Fruit fly (Drosophila melanogaster) whole organism, embryonic: Measurements from ENCODE around the gene CG34049.

Experiments used
- ATbp ChIP-seq: fragments of 200-800 bp; sonication (Bioruptor generic); optimal IDR thresholded peaks from 2 replicates; lab custom pipeline; 2017; ENCODE audit warnings: missing biosample characterization, mild to moderate bottlenecking, missing genetic modification characterization, missing genetic modification reagents
- Ada2b ChIP-seq: fragments of 200-800 bp; sonication (Bioruptor generic); IDR thresholded peaks from 2 replicates; pipeline ENCODE4 v1.3.6; 2022; ENCODE audit warnings: missing biosample characterization, missing genetic modification characterization
- B-H1 ChIP-seq: fragments of 200-800 bp; sonication (Bioruptor generic); IDR thresholded peaks from 3 replicates; pipeline ENCODE4 v1.3.6; 2022; ENCODE audit warnings: missing biosample characterization, missing genetic modification characterization
- Bgb ChIP-seq: fragments of 200-800 bp; sonication (Bioruptor generic); IDR thresholded peaks from 2 replicates; pipeline ENCODE4 v1.3.6; 2022; ENCODE audit warnings: missing biosample characterization, missing genetic modification characterization; ENCODE audit not compliant: partially characterized antibody
- Bteb2 ChIP-seq: fragments of 200-800 bp; sonication (Bioruptor generic); optimal IDR thresholded peaks from 2 replicates; lab custom pipeline; 2016; ENCODE audit warnings: missing biosample characterization, missing genetic modification characterization
- CG10147 ChIP-seq: fragments of 200-800 bp; sonication (Bioruptor generic); optimal IDR thresholded peaks from 2 replicates; lab custom pipeline; 2019; ENCODE audit warnings: missing biosample characterization, mild to moderate bottlenecking, missing genetic modification characterization, moderate library complexity
- CG1024 ChIP-seq: fragments of 200-800 bp; sonication (Bioruptor generic); IDR thresholded peaks from 2 replicates; pipeline ENCODE4 v1.3.6; 2022; ENCODE audit warnings: missing biosample characterization, missing genetic modification characterization
- CG10654 ChIP-seq: fragments of 200-800 bp; sonication (Bioruptor generic); optimal IDR thresholded peaks from 2 replicates; lab custom pipeline; 2016; ENCODE audit warnings: missing biosample characterization, missing genetic modification characterization
- CG11456 ChIP-seq: fragments of 200-800 bp; sonication (Bioruptor generic); IDR thresholded peaks from 3 replicates; pipeline ENCODE4 v1.3.6; 2022; ENCODE audit warnings: missing biosample characterization, missing genetic modification characterization
- CG11723 ChIP-seq: fragments of 200-800 bp; sonication (Bioruptor generic); optimal IDR thresholded peaks from 2 replicates; lab custom pipeline; 2017; ENCODE audit warnings: missing biosample characterization, mild to moderate bottlenecking, missing genetic modification characterization
- CG12155 ChIP-seq: fragments of 200-800 bp; sonication (Bioruptor generic); optimal IDR thresholded peaks from 3 replicates; lab custom pipeline; 2016; ENCODE audit warnings: missing biosample characterization, missing genetic modification characterization
- CG1233 ChIP-seq: fragments of 200-800 bp; sonication (Bioruptor generic); optimal IDR thresholded peaks from 4 replicates; lab custom pipeline; 2018; ENCODE audit warnings: missing biosample characterization, mild to moderate bottlenecking, missing genetic modification characterization
- CG13624 ChIP-seq: fragments of 200-800 bp; sonication (Bioruptor generic); optimal IDR thresholded peaks from 2 replicates; lab custom pipeline; 2016; ENCODE audit warnings: missing biosample characterization, missing genetic modification characterization
- CG13775 ChIP-seq: fragments of 200-800 bp; sonication (Bioruptor generic); optimal IDR thresholded peaks from 3 replicates; lab custom pipeline; 2017; ENCODE audit warnings: missing biosample characterization, mild to moderate bottlenecking, missing genetic modification characterization
- CG15073 ChIP-seq: fragments of 200-800 bp; sonication (Bioruptor generic); optimal IDR thresholded peaks from 2 replicates; lab custom pipeline; 2016; ENCODE audit warnings: missing biosample characterization, missing genetic modification characterization
- CG17359 ChIP-seq: fragments of 200-800 bp; sonication (Bioruptor generic); optimal IDR thresholded peaks from 3 replicates; lab custom pipeline; 2018; ENCODE audit warnings: missing biosample characterization, mild to moderate bottlenecking, missing genetic modification characterization, moderate library complexity
- CG17568 ChIP-seq: fragments of 200-800 bp; sonication (Bioruptor generic); optimal IDR thresholded peaks from 2 replicates; lab custom pipeline; 2018; ENCODE audit warnings: missing biosample characterization, mild to moderate bottlenecking, missing genetic modification characterization, moderate library complexity
- CG1832 ChIP-seq: fragments of 200-800 bp; sonication (Bioruptor generic); optimal IDR thresholded peaks from 2 replicates; lab custom pipeline; 2017; ENCODE audit warnings: missing biosample characterization, mild to moderate bottlenecking, missing genetic modification characterization, inconsistent platforms
- CG30403 ChIP-seq: fragments of 200-800 bp; sonication (Bioruptor generic); optimal IDR thresholded peaks from 3 replicates; lab custom pipeline; 2016; ENCODE audit warnings: missing biosample characterization, missing genetic modification characterization
- CG30431 ChIP-seq: fragments of 200-800 bp; sonication (Bioruptor generic); optimal IDR thresholded peaks from 2 replicates; lab custom pipeline; 2017; ENCODE audit warnings: missing biosample characterization, missing genetic modification characterization
- CG32767 ChIP-seq: fragments of 200-800 bp; sonication (Bioruptor generic); IDR thresholded peaks from 2 replicates; pipeline ENCODE4 v1.3.6; 2022; ENCODE audit warnings: missing biosample characterization, missing genetic modification characterization
- CG3847 ChIP-seq: fragments of 200-800 bp; sonication (Bioruptor generic); IDR thresholded peaks from 2 replicates; pipeline ENCODE4 v1.3.6; 2022; ENCODE audit warnings: missing biosample characterization, missing genetic modification characterization
- CG7987 ChIP-seq: fragments of 200-800 bp; sonication (Bioruptor generic); optimal IDR thresholded peaks from 2 replicates; lab custom pipeline; 2018; ENCODE audit warnings: missing biosample characterization, mild to moderate bottlenecking, missing genetic modification characterization, moderate library complexity
- CG8290 ChIP-seq, 3 experiments: fragments of 200-800 bp; sonication (Bioruptor generic); optimal IDR thresholded peaks; 2 replicates each; lab custom pipeline; 2016 to 2019; ENCODE audit warnings: missing biosample characterization in 3 of 3, missing genetic modification characterization in 3 of 3, mild to moderate bottlenecking in 2 of 3, moderate library complexity in 1 of 3
- CG9609 ChIP-seq: fragments of 200-800 bp; sonication (Bioruptor generic); optimal IDR thresholded peaks from 3 replicates; lab custom pipeline; 2016; ENCODE audit warnings: missing biosample characterization, missing genetic modification characterization
- Dip3 ChIP-seq: fragments of 200-800 bp; sonication (Bioruptor generic); optimal IDR thresholded peaks from 3 replicates; lab custom pipeline; 2016; ENCODE audit warnings: missing biosample characterization, missing genetic modification characterization
- Elba2 ChIP-seq: fragments of 200-800 bp; sonication (Bioruptor generic); optimal IDR thresholded peaks from 3 replicates; lab custom pipeline; 2016; ENCODE audit warnings: missing biosample characterization, missing genetic modification characterization
- Lim3 ChIP-seq: fragments of 200-800 bp; sonication (Bioruptor generic); IDR thresholded peaks from 2 replicates; pipeline ENCODE4 v1.3.6; 2022; ENCODE audit warnings: missing biosample characterization, missing genetic modification characterization
- Myb ChIP-seq: fragments of 200-800 bp; sonication (Bioruptor generic); optimal IDR thresholded peaks from 2 replicates; lab custom pipeline; 2016; ENCODE audit warnings: missing biosample characterization, missing genetic modification characterization
- Nf-YB ChIP-seq: fragments of 200-800 bp; sonication (Bioruptor generic); optimal IDR thresholded peaks from 3 replicates; lab custom pipeline; 2019; ENCODE audit warnings: missing biosample characterization, mild to moderate bottlenecking, missing genetic modification characterization, moderate library complexity
- Poxn ChIP-seq: fragments of 200-800 bp; sonication (Bioruptor generic); IDR thresholded peaks from 2 replicates; pipeline ENCODE4 v1.3.6; 2022; ENCODE audit warnings: missing biosample characterization, missing genetic modification characterization
- Ravus ChIP-seq: fragments of 200-800 bp; sonication (Bioruptor generic); IDR thresholded peaks from 2 replicates; pipeline ENCODE4 v1.3.6; 2022; ENCODE audit warnings: missing biosample characterization, missing genetic modification characterization
- Spps ChIP-seq: fragments of 200-800 bp; sonication (Bioruptor generic); optimal IDR thresholded peaks from 2 replicates; lab custom pipeline; 2018; ENCODE audit warnings: missing biosample characterization, mild to moderate bottlenecking, missing genetic modification characterization
- Sry-δ ChIP-seq: fragments of 200-800 bp; sonication (Bioruptor generic); optimal IDR thresholded peaks from 2 replicates; lab custom pipeline; 2016; ENCODE audit warnings: missing biosample characterization, missing genetic modification characterization
- Vsx1 ChIP-seq: fragments of 200-800 bp; sonication (Bioruptor generic); optimal IDR thresholded peaks from 2 replicates; lab custom pipeline; 2017; ENCODE audit warnings: missing biosample characterization, mild to moderate bottlenecking, missing genetic modification characterization, missing genetic modification reagents
- chn ChIP-seq: fragments of 200-800 bp; sonication (Bioruptor generic); optimal IDR thresholded peaks from 2 replicates; lab custom pipeline; 2016; ENCODE audit warnings: missing biosample characterization, missing genetic modification characterization
- emc ChIP-seq: fragments of 200-800 bp; sonication (Bioruptor generic); optimal IDR thresholded peaks from 2 replicates; lab custom pipeline; 2016; ENCODE audit warnings: missing biosample characterization, missing genetic modification characterization
- ham ChIP-seq: fragments of 200-800 bp; sonication (Bioruptor generic); IDR thresholded peaks from 2 replicates; pipeline ENCODE4 v1.3.6; 2022; ENCODE audit warnings: missing biosample characterization, missing genetic modification characterization
- maf-S ChIP-seq: fragments of 200-800 bp; sonication (Bioruptor generic); optimal IDR thresholded peaks from 2 replicates; lab custom pipeline; 2016; ENCODE audit warnings: missing biosample characterization, missing genetic modification characterization
- pan ChIP-seq, 4 experiments: fragments of >200 bp in 3 of 4; fragments of 200-800 bp in 1 of 4; sonication (Bioruptor generic) in 1 of 4; optimal IDR thresholded peaks in 3 of 4; IDR thresholded peaks in 1 of 4; 2 replicates each; pipeline versions ENCODE4 v1.3.6 to Lab custom; 2017 to 2022; ENCODE audit warnings: missing biosample characterization in 2 of 4, missing genetic modification characterization in 2 of 4, mixed read lengths in 1 of 4
- ranshi ChIP-seq: fragments of 200-800 bp; sonication (Bioruptor generic); IDR thresholded peaks from 2 replicates; pipeline ENCODE4 v1.3.6; 2022; ENCODE audit warnings: missing biosample characterization, missing genetic modification characterization
- sd ChIP-seq: fragments of 200-800 bp; sonication (Bioruptor generic); optimal IDR thresholded peaks from 3 replicates; lab custom pipeline; 2018; ENCODE audit warnings: missing biosample characterization, mild to moderate bottlenecking, missing genetic modification characterization, moderate library complexity
- sob ChIP-seq: fragments of 200-800 bp; sonication (Bioruptor generic); IDR thresholded peaks from 2 replicates; pipeline ENCODE4 v1.3.6; 2022; ENCODE audit warnings: missing biosample characterization, missing genetic modification characterization
- tap ChIP-seq: fragments of 200-800 bp; optimal IDR thresholded peaks from 3 replicates; lab custom pipeline; 2019; ENCODE audit warnings: missing biosample characterization, mild to moderate bottlenecking, missing genetic modification characterization, moderate library complexity
- toy ChIP-seq: fragments of 200-800 bp; sonication (Bioruptor generic); IDR thresholded peaks from 2 replicates; pipeline ENCODE4 v1.3.6; 2022; ENCODE audit warnings: missing biosample characterization, missing genetic modification characterization
- unc-4 ChIP-seq: fragments of 200-800 bp; sonication (Bioruptor generic); IDR thresholded peaks from 2 replicates; pipeline ENCODE4 v1.3.6; 2022; ENCODE audit warnings: missing biosample characterization, missing genetic modification characterization; ENCODE audit not compliant: partially characterized antibody
- unpg ChIP-seq: fragments of 200-800 bp; sonication (Bioruptor generic); optimal IDR thresholded peaks from 3 replicates; lab custom pipeline; 2018; ENCODE audit warnings: missing biosample characterization, mild to moderate bottlenecking, missing genetic modification characterization, moderate library complexity
- vvl ChIP-seq: fragments of 200-800 bp; sonication (Bioruptor generic); IDR thresholded peaks from 2 replicates; pipeline ENCODE4 v1.3.6; 2022; ENCODE audit warnings: missing biosample characterization, missing genetic modification characterization

CG34049 gene

DNA sequence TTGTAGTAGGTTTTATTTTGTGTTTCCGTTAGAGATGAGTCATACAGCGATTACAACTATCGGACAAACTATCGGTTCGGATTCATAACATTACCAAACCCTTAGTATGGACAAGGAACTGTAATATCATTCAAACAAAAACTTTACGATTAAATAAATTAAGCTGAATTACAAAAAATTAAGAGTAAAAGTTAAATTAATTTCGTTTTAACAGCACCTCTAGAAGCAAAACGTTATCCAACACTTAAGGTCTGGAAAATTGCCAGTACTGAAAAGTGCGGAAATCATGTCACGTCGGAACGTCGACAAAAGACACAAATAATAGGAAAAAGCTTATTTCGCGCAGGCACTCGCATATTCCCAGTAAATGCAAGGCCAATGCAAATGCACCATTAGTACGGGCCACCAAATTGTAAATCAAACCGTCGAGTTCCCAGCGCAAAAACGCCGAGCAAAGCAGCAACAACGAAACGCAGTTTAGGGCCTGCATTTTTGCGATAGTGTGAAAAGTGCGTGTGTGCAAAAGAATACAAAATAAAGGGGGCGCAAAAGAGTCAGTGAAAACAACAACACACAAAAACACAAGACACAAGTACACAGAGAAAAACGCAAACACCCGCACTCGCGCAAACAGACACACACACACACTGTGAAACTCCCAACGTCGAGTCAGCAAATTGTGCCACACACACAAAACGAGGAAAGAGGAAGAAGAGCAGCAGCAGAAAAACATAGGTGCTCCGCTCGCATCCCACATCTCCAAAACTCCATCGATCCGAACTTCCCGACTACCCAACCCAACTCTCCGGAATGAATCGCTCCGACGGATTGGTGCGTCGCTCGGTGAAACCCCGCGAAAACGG is 38.6 kb downstream of the CG34049 start, which contains the start of the genes CG15387 and sau (continued):
- peak; percentile 46 for TF ChIP-seq Ravus (GFP tag; lab: Robert Waterston, UW)
- TF ChIP-seq CG13624 (GFP tag; lab: Kevin White, UChicago) = peak; percentile 92
- TF ChIP-seq Spps (tag; lab: Kevin White, UChicago) = peak; percentile 78
- peak; percentile 63 for TF ChIP-seq CG7987 (GFP tag; lab: Kevin White, UChicago)
- peak; percentile 80 for TF ChIP-seq Myb (GFP tag; lab: Kevin White, UChicago)
- TF ChIP-seq Vsx1 = peak; percentile 76
- TF ChIP-seq ham = no peak
- TF ChIP-seq CG1024 (GFP tag; lab: Robert Waterston, UW) = peak; percentile 66
- peak; percentile 64 for TF ChIP-seq Nf-YB (GFP tag; lab: Kevin White, UChicago)
- peak; percentile 66 for TF ChIP-seq Ada2b (GFP tag; lab: Robert Waterston, UW)
- TF ChIP-seq CG30403 (GFP tag; lab: Kevin White, UChicago) = peak; percentile 94
- TF ChIP-seq CG30431 (GFP tag; lab: Kevin White, UChicago) = peak; percentile 50
- peak; percentile 89 for TF ChIP-seq maf-S (GFP tag; lab: Kevin White, UChicago)
- peak; percentile 93 for TF ChIP-seq sob (GFP tag; lab: Robert Waterston, UW)
- TF ChIP-seq CG17359 (tag; lab: Kevin White, UChicago) = peak; percentile 84
- TF ChIP-seq CG11456 (GFP tag; lab: Robert Waterston, UW) = peak; percentile 84
- peak; percentile 93 for TF ChIP-seq chn
- peak; percentile 85 for TF ChIP-seq CG32767
- TF ChIP-seq ATbp (GFP tag; lab: Kevin White, UChicago) = peak; percentile 56
- peak; percentile 87 for TF ChIP-seq CG10654 (GFP tag; lab: Kevin White, UChicago)
- peak; percentile 65; the same call in 1 of the 2 replicates for TF ChIP-seq toy (GFP tag; lab: Robert Waterston, UW)
- peak; percentile 73 for TF ChIP-seq CG11723 (GFP tag; lab: Kevin White, UChicago)
- TF ChIP-seq CG9609 (GFP tag; lab: Kevin White, UChicago) = peak; percentile 91
- peak; percentile 68 for TF ChIP-seq sd (tag; lab: Kevin White, UChicago)
- peak; percentile 97 for TF ChIP-seq Sry-δ
- peak; percentile 85 for TF ChIP-seq unpg (GFP tag; lab: Kevin White, UChicago)
- TF ChIP-seq CG17568 = peak; percentile 76
- TF ChIP-seq pan (optimal IDR thresholded peaks at IDR 0.05; lab: Kevin White, UChicago) = no peak
- TF ChIP-seq pan (GFP tag; optimal IDR thresholded peaks at IDR 0.05 in 1 of 2, IDR thresholded peaks at IDR 0.05 in 1 of 2) = peak in 1 of 2 experiments; percentile 87
- TF ChIP-seq unc-4 (GFP tag; lab: Robert Waterston, UW) = peak; percentile 94
- TF ChIP-seq CG1832 (GFP tag; lab: Kevin White, UChicago) = no peak
- TF ChIP-seq CG8290 (GFP tag; optimal IDR thresholded peaks at IDR 0.05; lab: Kevin White, UChicago) = peak; percentile 92
- peak; percentile 70 to 88 for TF ChIP-seq CG8290 (tag; optimal IDR thresholded peaks at IDR 0.05; lab: Kevin White, UChicago)
- peak; percentile 55; the same call in 2 of the 3 replicates for TF ChIP-seq B-H1 (GFP tag; lab: Robert Waterston, UW)
- peak; percentile 89 for TF ChIP-seq CG3847 (GFP tag; lab: Robert Waterston, UW)
- TF ChIP-seq CG1233 (GFP tag; lab: Kevin White, UChicago) = peak; percentile 82
- peak; percentile 88 for TF ChIP-seq vvl (GFP tag; lab: Robert Waterston, UW)
- peak; percentile 93 for TF ChIP-seq CG13775 (GFP tag; lab: Kevin White, UChicago)
- peak; percentile 51 for TF ChIP-seq Elba2 (GFP tag; lab: Kevin White, UChicago)
- peak; percentile 90 for TF ChIP-seq Dip3
- TF ChIP-seq emc (GFP tag; lab: Kevin White, UChicago) = peak; percentile 68
- peak; percentile 82 for TF ChIP-seq ranshi
- TF ChIP-seq tap (tag; lab: Kevin White, UChicago) = peak; percentile 76
- peak; percentile 84 for TF ChIP-seq CG10147
- TF ChIP-seq Lim3 (GFP tag; lab: Robert Waterston, UW) = no peak
- TF ChIP-seq Bteb2 (GFP tag; lab: Kevin White, UChicago) = peak; percentile 91
- peak; percentile 89 for TF ChIP-seq CG12155 (GFP tag; lab: Kevin White, UChicago)
- peak; percentile 41; the same call in 1 of the 2 replicates for TF ChIP-seq Poxn (GFP tag; lab: Robert Waterston, UW)
- peak; percentile 88 for TF ChIP-seq Bgb (GFP tag; lab: Robert Waterston, UW)
- TF ChIP-seq CG15073 = peak; percentile 49
